Worm (Caenorhabditis elegans) whole organism, L4 larva: ENCODE data around the gene wago-10.
A peak's percentile ranks its signal among the peaks of the same experiment; 100 is the strongest.

Experiments
- D1046.2 ChIP-seq: fragments of 200-800 bp; sonication (Bioruptor generic); IDR thresholded peaks from 2 replicates; pipeline ENCODE4 v1.3.6; 2022; ENCODE audit warnings: missing genetic modification characterization, missing compliant biosample characterization
- F10B5.3 ChIP-seq: sonication (generic microtip); optimal IDR thresholded peaks from 2 replicates; lab custom pipeline; 2016; ENCODE audit warnings: mild to moderate bottlenecking, missing genetic modification characterization, missing compliant biosample characterization
- R02D3.7 ChIP-seq: fragments of 150-350 bp; sonication (generic microtip); optimal IDR thresholded peaks from 3 replicates; lab custom pipeline; 2014; ENCODE audit warnings: missing biosample characterization, missing genetic modification characterization
- Y105C5A.15 ChIP-seq: fragments of 200-800 bp; sonication (Bioruptor generic); IDR thresholded peaks from 2 replicates; pipeline ENCODE4 v1.3.6; 2022; ENCODE audit warnings: missing genetic modification characterization, missing compliant biosample characterization
- Y48G9A.11 ChIP-seq: fragments of 200-800 bp; sonication (Bioruptor generic); IDR thresholded peaks from 2 replicates; pipeline ENCODE4 v1.3.6; 2022; ENCODE audit warnings: missing genetic modification reagents, missing genetic modification characterization, missing compliant biosample characterization
- Y75B8A.6 ChIP-seq: fragments of 200-800 bp; sonication (Bioruptor generic); IDR thresholded peaks from 2 replicates; pipeline ENCODE4 v1.3.6; 2022; ENCODE audit warnings: missing genetic modification reagents, missing genetic modification characterization, missing compliant biosample characterization
- ama-1 ChIP-seq: fragments of 150-350 bp; optimal IDR thresholded peaks from 2 replicates; lab custom pipeline; 2014; ENCODE audit warnings: inconsistent platforms, mixed read lengths
- ceh-28 ChIP-seq: fragments of 150-350 bp; optimal IDR thresholded peaks from 2 replicates; lab custom pipeline; 2014; ENCODE audit warnings: missing biosample characterization, missing genetic modification reagents, missing genetic modification characterization
- ceh-32 ChIP-seq: sonication (generic microtip); optimal IDR thresholded peaks from 2 replicates; lab custom pipeline; 2016; ENCODE audit warnings: mild to moderate bottlenecking, missing genetic modification characterization, missing compliant biosample characterization; ENCODE audit not compliant: poor library complexity
- ceh-44 ChIP-seq: fragments of 200-800 bp; sonication (Bioruptor generic); IDR thresholded peaks from 2 replicates; pipeline ENCODE4 v1.3.6; 2022; ENCODE audit warnings: missing genetic modification reagents, missing genetic modification characterization, missing compliant biosample characterization
- ceh-82 ChIP-seq: sonication (generic microtip); optimal IDR thresholded peaks from 2 replicates; lab custom pipeline; 2017; ENCODE audit warnings: missing biosample characterization, missing genetic modification characterization
- ces-1 ChIP-seq: fragments of 150-350 bp; sonication (generic microtip); optimal IDR thresholded peaks from 4 replicates; lab custom pipeline; 2014; ENCODE audit warnings: missing biosample characterization, missing genetic modification reagents, missing genetic modification characterization
- daf-12 ChIP-seq: fragments of 150-350 bp; optimal IDR thresholded peaks from 2 replicates; lab custom pipeline; 2014; ENCODE audit warnings: missing biosample characterization, missing genetic modification reagents, missing genetic modification characterization
- daf-16 ChIP-seq, 3 experiments: sonication (generic microtip); optimal IDR thresholded peaks; 2 replicates each; lab custom pipeline; 2016 to 2017; ENCODE audit warnings: missing genetic modification characterization in 3 of 3, missing genetic modification reagents in 3 of 3, mild to moderate bottlenecking in 2 of 3, missing compliant biosample characterization in 2 of 3, missing biosample characterization in 1 of 3, moderate library complexity in 1 of 3
- dmd-6 ChIP-seq: fragments of 200-800 bp; sonication (Bioruptor generic); IDR thresholded peaks from 2 replicates; pipeline ENCODE4 v1.3.6; 2022; ENCODE audit warnings: missing genetic modification reagents, missing genetic modification characterization, missing compliant biosample characterization
- duxl-1 ChIP-seq: sonication (generic microtip); optimal IDR thresholded peaks from 2 replicates; lab custom pipeline; 2016; ENCODE audit warnings: mild to moderate bottlenecking, missing genetic modification characterization, moderate library complexity, missing compliant biosample characterization; ENCODE audit not compliant: poor library complexity
- dve-1 ChIP-seq: sonication (generic microtip); optimal IDR thresholded peaks from 2 replicates; lab custom pipeline; 2017; ENCODE audit warnings: antibody characterized with exemption, mild to moderate bottlenecking, missing genetic modification characterization, missing compliant biosample characterization; ENCODE audit not compliant: insufficient read depth
- egl-43 ChIP-seq: fragments of 200-800 bp; sonication (Bioruptor generic); IDR thresholded peaks from 2 replicates; pipeline ENCODE4 v1.3.6; 2022; ENCODE audit warnings: missing genetic modification reagents, missing genetic modification characterization, missing compliant biosample characterization
- fkh-10 ChIP-seq: fragments of 150-350 bp; optimal IDR thresholded peaks from 2 replicates; lab custom pipeline; 2014; ENCODE audit warnings: missing biosample characterization, missing genetic modification reagents, missing genetic modification characterization
- gei-8 ChIP-seq: fragments of 200-800 bp; sonication (Bioruptor generic); optimal IDR thresholded peaks from 2 replicates; lab custom pipeline; 2018; ENCODE audit warnings: mild to moderate bottlenecking, missing genetic modification characterization, missing compliant biosample characterization
- hif-1 ChIP-seq, 2 experiments: sonication (generic microtip); optimal IDR thresholded peaks; 2 replicates each; lab custom pipeline; 2016 to 2017; ENCODE audit warnings: missing compliant biosample characterization in 2 of 2, missing genetic modification characterization in 2 of 2, missing genetic modification reagents in 2 of 2, missing genotype in 2 of 2, mild to moderate bottlenecking in 1 of 2
- hlh-11 ChIP-seq: fragments of 200-800 bp; sonication (Bioruptor generic); optimal IDR thresholded peaks from 2 replicates; lab custom pipeline; 2018; ENCODE audit warnings: mild to moderate bottlenecking, missing genetic modification characterization, missing compliant biosample characterization
- hlh-30 ChIP-seq: sonication (generic microtip); optimal IDR thresholded peaks from 2 replicates; lab custom pipeline; 2017; ENCODE audit warnings: antibody characterized with exemption, mild to moderate bottlenecking, missing genetic modification characterization, missing compliant biosample characterization; ENCODE audit not compliant: insufficient read depth
- hmg-1.1 ChIP-seq: fragments of 200-800 bp; sonication (Bioruptor generic); IDR thresholded peaks from 2 replicates; pipeline ENCODE4 v1.3.6; 2022; ENCODE audit warnings: missing genetic modification reagents, missing genetic modification characterization, missing compliant biosample characterization
- jun-1 ChIP-seq: fragments of 150-350 bp; optimal IDR thresholded peaks from 2 replicates; lab custom pipeline; 2014; ENCODE audit warnings: missing biosample characterization, missing genetic modification reagents, missing genetic modification characterization
- lin-13 ChIP-seq: fragments of 150-350 bp; optimal IDR thresholded peaks from 2 replicates; lab custom pipeline; 2014; ENCODE audit warnings: missing biosample characterization, missing genetic modification reagents, missing genetic modification characterization
- lin-15B ChIP-seq: fragments of 150-350 bp; sonication (generic microtip); optimal IDR thresholded peaks from 3 replicates; lab custom pipeline; 2014; ENCODE audit warnings: missing biosample characterization, missing genetic modification characterization
- lir-3 ChIP-seq: sonication (generic microtip); optimal IDR thresholded peaks from 2 replicates; lab custom pipeline; 2016; ENCODE audit warnings: mild to moderate bottlenecking, missing genetic modification characterization, missing compliant biosample characterization
- mdl-1 ChIP-seq, 2 experiments: fragments of 150-350 bp in 1 of 2; sonication (generic microtip) in 1 of 2; optimal IDR thresholded peaks; 2 replicates each; lab custom pipeline; 2014 to 2017; ENCODE audit warnings: missing biosample characterization in 2 of 2, missing genetic modification characterization in 2 of 2
- mep-1 ChIP-seq: fragments of 150-350 bp; sonication (generic microtip); optimal IDR thresholded peaks from 3 replicates; lab custom pipeline; 2014; ENCODE audit warnings: missing biosample characterization, missing genetic modification characterization
- mes-2 ChIP-seq: sonication (generic microtip); optimal IDR thresholded peaks from 2 replicates; lab custom pipeline; 2016; ENCODE audit warnings: missing genotype, mild to moderate bottlenecking, missing genetic modification characterization, missing compliant biosample characterization; ENCODE audit not compliant: poor library complexity, severe bottlenecking
- mxl-2 ChIP-seq: fragments of 200-800 bp; sonication (Bioruptor generic); conservative IDR thresholded peaks from 2 replicates; pipeline ENCODE4 v1.3.6; 2022; ENCODE audit warnings: missing genetic modification reagents, missing genetic modification characterization, missing compliant biosample characterization
- mxl-3 ChIP-seq: fragments of 200-800 bp; sonication (Bioruptor generic); optimal IDR thresholded peaks from 2 replicates; lab custom pipeline; 2018; ENCODE audit warnings: mild to moderate bottlenecking, missing genetic modification characterization, missing compliant biosample characterization
- nhr-11 ChIP-seq: fragments of 150-350 bp; optimal IDR thresholded peaks from 2 replicates; lab custom pipeline; 2014; ENCODE audit warnings: missing biosample characterization, missing genetic modification characterization
- nhr-25 ChIP-seq: sonication (generic microtip); optimal IDR thresholded peaks from 2 replicates; lab custom pipeline; 2017; ENCODE audit warnings: missing genetic modification characterization, mild to moderate bottlenecking, missing compliant biosample characterization, antibody characterized with exemption, moderate library complexity, borderline replicate concordance; ENCODE audit not compliant: insufficient read depth
- nhr-28 ChIP-seq: fragments of 150-350 bp; optimal IDR thresholded peaks from 2 replicates; lab custom pipeline; 2014; ENCODE audit warnings: missing biosample characterization, missing genetic modification characterization
- nhr-41 ChIP-seq: fragments of 200-800 bp; sonication (Bioruptor generic); IDR thresholded peaks from 2 replicates; pipeline ENCODE4 v1.3.6; 2022; ENCODE audit warnings: missing genetic modification reagents, missing genetic modification characterization, missing compliant biosample characterization
- nhr-48 ChIP-seq: sonication (generic microtip); optimal IDR thresholded peaks from 2 replicates; lab custom pipeline; 2016; ENCODE audit warnings: mild to moderate bottlenecking, missing genetic modification characterization, missing compliant biosample characterization
- nhr-6 ChIP-seq: fragments of 150-350 bp; optimal IDR thresholded peaks from 2 replicates; lab custom pipeline; 2014; ENCODE audit warnings: missing biosample characterization, missing genetic modification characterization
- pqm-1 ChIP-seq: sonication (generic microtip); optimal IDR thresholded peaks from 2 replicates; lab custom pipeline; 2017; ENCODE audit warnings: missing biosample characterization, missing genetic modification characterization
- tag-97 ChIP-seq: fragments of 200-800 bp; sonication (Bioruptor generic); IDR thresholded peaks from 2 replicates; pipeline ENCODE4 v1.3.6; 2022; ENCODE audit warnings: missing genetic modification characterization, missing compliant biosample characterization
- tra-1 ChIP-seq: fragments of 200-800 bp; sonication (Bioruptor generic); IDR thresholded peaks from 2 replicates; pipeline ENCODE4 v1.3.6; 2022; ENCODE audit warnings: missing genetic modification reagents, missing genetic modification characterization, missing compliant biosample characterization
- unc-130 ChIP-seq: sonication (generic microtip); optimal IDR thresholded peaks from 2 replicates; lab custom pipeline; 2016; ENCODE audit warnings: missing genetic modification reagents, missing genetic modification characterization, missing compliant biosample characterization
- zfp-3 ChIP-seq: fragments of 200-800 bp; sonication (Bioruptor generic); conservative IDR thresholded peaks from 2 replicates; pipeline ENCODE4 v1.3.6; 2022; ENCODE audit warnings: missing genetic modification reagents, missing genetic modification characterization, missing compliant biosample characterization

Gene wago-10

DNA sequence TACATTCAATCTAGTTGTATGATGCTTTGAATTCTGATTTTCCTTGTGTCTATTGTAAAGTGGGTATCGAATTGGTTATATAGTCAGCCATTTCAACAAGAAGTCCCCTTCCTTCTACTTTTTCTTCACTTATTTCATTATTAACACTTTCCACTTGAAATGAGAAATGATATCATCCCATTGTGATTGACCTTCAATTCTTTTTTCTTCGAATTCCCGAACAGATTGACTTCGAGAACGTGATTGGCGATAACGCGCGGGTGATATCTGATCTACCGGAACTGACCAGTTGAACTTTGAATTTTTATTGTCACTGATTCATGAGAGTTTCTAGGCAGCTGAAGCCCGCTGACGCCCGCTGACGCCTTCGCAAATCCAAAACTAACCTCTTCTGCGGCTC lies 35.0 kb downstream of the wago-10 start:
- TF ChIP-seq nhr-48 (tag; lab: Kevin White, UChicago) (peak; percentile 31), ceh-32 (no peak), Y48G9A.11 (GFP tag; lab: Robert Waterston, UW) (no peak), zfp-3 (GFP tag; lab: Robert Waterston, UW) (no peak), gei-8 (GFP tag; lab: Kevin White, UChicago) (no peak), pqm-1 (no peak), nhr-28 (tag; lab: Kevin White, UChicago) (peak; percentile 63), tra-1 (GFP tag; lab: Robert Waterston, UW) (0 out of 2 replicates have a peak, but pooled peaks have one; percentile 28), daf-12 (no peak), ama-1 (lab: Kevin White, UChicago) (no peak), mdl-1 (tag; optimal IDR thresholded peaks at IDR 0.05; lab: Kevin White, UChicago) (peak in 1 of 2 experiments; percentile 22), mep-1 (tag; lab: Kevin White, UChicago) (no peak), ceh-44 (GFP tag; lab: Robert Waterston, UW) (no peak), Y75B8A.6 (GFP tag; lab: Robert Waterston, UW) (no peak), hlh-11 (tag; lab: Kevin White, UChicago) (peak; percentile 14), nhr-25 (tag; lab: Kevin White, UChicago) (no peak), D1046.2 (GFP tag; lab: Robert Waterston, UW) (no peak), lin-15B (tag; lab: Kevin White, UChicago) (no peak), hmg-1.1 (GFP tag; lab: Robert Waterston, UW) (no peak), nhr-11 (tag; lab: Kevin White, UChicago) (no peak), hlh-30 (tag; lab: Kevin White, UChicago) (peak; percentile 29), nhr-41 (GFP tag; lab: Robert Waterston, UW) (no peak), ces-1 (GFP tag; lab: Kevin White, UChicago) (no peak), mxl-3 (GFP tag; lab: Kevin White, UChicago) (peak; percentile 19), lin-13 (no peak), mes-2 (tag; lab: Kevin White, UChicago) (no peak), dmd-6 (GFP tag; lab: Robert Waterston, UW) (peak; percentile 31)

DNA sequence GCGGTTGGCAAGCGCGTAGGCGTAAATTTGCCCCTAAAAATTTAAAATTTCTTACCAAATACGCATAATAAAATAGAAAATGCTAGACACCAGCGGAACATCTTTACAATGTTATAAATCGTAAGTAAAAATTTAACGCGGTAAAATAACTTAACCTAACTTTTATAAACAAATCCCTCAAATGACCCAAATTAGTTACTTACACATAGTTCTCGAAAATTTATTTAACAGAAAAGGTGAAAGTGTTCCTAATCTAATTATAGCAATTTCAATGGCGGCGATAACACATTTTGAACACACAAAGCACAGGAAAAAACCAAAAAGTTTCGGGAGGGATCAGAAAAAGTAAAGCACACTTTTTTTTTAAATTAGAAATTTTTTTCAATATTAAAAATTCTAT lies 37.0 kb downstream of the wago-10 start, which contains the start of gene mltn-8:
TSS of gene mltn-8 (minus strand) at position 101 of the 400 bp plus-strand sequence.
- TF ChIP-seq nhr-28 (tag; lab: Kevin White, UChicago) = no peak
- no peak for TF ChIP-seq jun-1
- no peak for TF ChIP-seq hif-1 (tag; optimal IDR thresholded peaks at IDR 0.05; lab: Kevin White, UChicago)
- no peak for TF ChIP-seq hlh-30 (tag; lab: Kevin White, UChicago)
- no peak for TF ChIP-seq R02D3.7 (tag; lab: Kevin White, UChicago)
- TF ChIP-seq ceh-32 = no peak
- no peak for TF ChIP-seq tag-97 (GFP tag; lab: Robert Waterston, UW)
- TF ChIP-seq mxl-2 (GFP tag; lab: Robert Waterston, UW) = no peak
- no peak for TF ChIP-seq mes-2 (tag; lab: Kevin White, UChicago)
- no peak for TF ChIP-seq ceh-82 (tag; lab: Kevin White, UChicago)
- TF ChIP-seq hlh-11 (tag; lab: Kevin White, UChicago) = no peak

DNA sequence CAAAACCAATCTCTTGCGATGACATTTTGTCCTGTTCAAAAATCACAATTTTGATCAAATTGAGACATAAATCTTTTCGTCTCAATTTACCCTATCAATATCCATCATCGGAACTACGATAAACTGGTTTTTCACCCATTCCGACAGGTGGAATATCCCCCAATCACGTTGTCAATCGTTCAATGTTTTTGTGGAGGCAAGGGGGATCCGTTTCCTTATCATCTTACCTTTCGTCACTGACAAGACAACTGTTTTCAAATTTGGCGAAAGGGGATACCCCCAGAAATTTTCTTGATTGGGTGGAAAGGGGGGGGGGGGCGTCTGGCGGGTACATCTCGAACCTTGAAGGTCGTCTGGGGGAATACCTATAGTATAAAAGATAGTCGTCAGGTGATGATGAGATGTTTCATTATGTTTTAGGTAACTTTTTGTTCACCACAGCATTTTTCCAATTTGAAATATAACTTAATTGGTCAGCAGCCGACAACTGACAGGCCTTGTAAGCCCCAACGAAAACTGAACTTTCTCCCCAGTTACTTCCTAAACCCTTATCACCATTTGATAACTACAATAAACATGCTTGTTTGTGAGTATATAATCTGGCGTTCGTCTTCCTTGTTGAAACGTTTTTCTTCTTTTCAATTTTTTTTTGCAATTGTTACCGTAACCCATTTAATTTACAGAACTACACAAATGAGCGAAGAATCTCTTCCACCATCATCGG lies 38.2 kb downstream of the wago-10 start, which contains the start of gene ZK6.8:
TSS of gene ZK6.8 (plus strand) at position 682 of the 724 bp plus-strand sequence.
- TF ChIP-seq egl-43 (GFP tag; lab: Robert Waterston, UW) (no peak), nhr-6 (tag; lab: Kevin White, UChicago) (no peak), mes-2 (tag; lab: Kevin White, UChicago) (no peak), fkh-10 (no peak), dmd-6 (GFP tag; lab: Robert Waterston, UW) (peak; percentile 43), R02D3.7 (tag; lab: Kevin White, UChicago) (no peak), tra-1 (GFP tag; lab: Robert Waterston, UW) (no peak), F10B5.3 (tag; lab: Kevin White, UChicago) (no peak), unc-130 (GFP tag; lab: Kevin White, UChicago) (no peak), ama-1 (lab: Kevin White, UChicago) (no peak), duxl-1 (no peak), ceh-28 (tag; lab: Kevin White, UChicago) (no peak), daf-12 (no peak), dve-1 (peak; percentile 48), lir-3 (no peak), daf-16 (GFP tag; optimal IDR thresholded peaks at IDR 0.05; lab: Kevin White, UChicago) (no peak), daf-16 (tag; optimal IDR thresholded peaks at IDR 0.05; lab: Kevin White, UChicago) (peak; percentile 68), Y105C5A.15 (GFP tag; lab: Robert Waterston, UW) (no peak)
